Worm (Caenorhabditis elegans): ENCODE data around the gene aqp-5.

DNA sequence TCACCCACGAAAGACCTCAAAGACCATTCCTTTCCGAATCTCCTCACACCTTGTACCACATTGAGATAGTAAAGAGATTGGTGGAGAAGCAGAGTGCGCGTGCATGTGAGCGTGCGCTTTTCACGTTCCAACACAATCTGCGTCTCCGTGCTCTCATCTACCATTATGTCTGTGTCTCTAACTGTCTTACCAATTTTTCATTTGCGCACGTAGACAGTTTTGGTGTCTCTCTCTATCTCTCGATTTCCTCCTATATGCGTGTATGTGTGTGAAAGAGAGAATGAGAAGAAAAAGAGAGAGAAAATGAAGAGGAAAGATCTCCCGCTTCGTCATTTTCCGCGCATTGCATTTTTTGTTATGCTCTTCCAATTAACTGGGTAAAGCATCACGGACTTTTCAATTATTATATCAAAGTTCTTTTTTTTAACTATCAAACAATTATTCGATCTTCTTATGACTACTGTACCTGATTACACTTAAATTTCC lies 24.9 kb upstream of the aqp-5 start:
- TF ChIP-seq tra-4 (tag; optimal IDR thresholded peaks at IDR 0.05) (no peak), aly-1 (tag; optimal IDR thresholded peaks at IDR 0.05) (no peak)
